Fruit fly (Drosophila melanogaster) whole organism, prepupa: ENCODE measurements around the gene sra.

Experiments used
- CG8632 ChIP-seq: fragments of 200-800 bp; sonication (Bioruptor generic); optimal IDR thresholded peaks from 3 replicates; lab custom pipeline; 2016; ENCODE audit warnings: missing biosample characterization, missing genetic modification characterization
- Smox ChIP-seq: fragments of 200-800 bp; sonication (Bioruptor generic); optimal IDR thresholded peaks from 3 replicates; lab custom pipeline; 2016; ENCODE audit warnings: missing biosample characterization, missing genetic modification characterization
- pdm3 ChIP-seq: fragments of 200-800 bp; sonication (Bioruptor generic); optimal IDR thresholded peaks from 3 replicates; lab custom pipeline; 2016; ENCODE audit warnings: missing biosample characterization, missing genetic modification characterization
- svp ChIP-seq: fragments of 200-800 bp; sonication (Bioruptor generic); peaks from one replicate; lab custom pipeline; 2016; ENCODE audit warnings: missing biosample characterization, missing genetic modification characterization

DNA sequence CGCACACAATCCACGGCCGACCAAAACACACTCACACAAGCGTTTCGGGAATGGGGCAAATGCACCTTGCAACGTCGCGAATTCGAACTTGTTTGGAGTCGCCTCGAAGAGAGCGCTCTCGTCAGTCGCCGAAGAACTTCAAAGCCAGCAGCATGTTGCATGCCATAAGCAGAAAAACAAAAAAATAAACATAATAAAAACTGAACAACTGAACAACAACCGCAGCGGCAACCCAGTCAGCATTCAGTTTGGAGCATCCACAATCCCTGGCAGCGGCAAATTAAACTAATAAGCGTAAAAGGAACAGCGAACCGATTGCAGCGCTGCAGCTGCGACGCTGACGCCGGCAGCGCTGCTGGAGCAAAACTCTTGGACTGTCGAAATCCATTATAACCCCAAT, 45.8 kb downstream of the sra start:
- TF ChIP-seq pdm3 (GFP tag; lab: Kevin White, UChicago) (no peak), CG8632 (GFP tag; lab: Kevin White, UChicago) (no peak), Smox (GFP tag; lab: Kevin White, UChicago) (no peak), svp (GFP tag; lab: Kevin White, UChicago) (no peak)
